Worm (Caenorhabditis elegans) whole organism, early embryonic: Measurements from ENCODE around the gene cst-2.

Experiments used
- F13C5.2 ChIP-seq: sonication (generic microtip); optimal IDR thresholded peaks from 2 replicates; lab custom pipeline; 2017; ENCODE audit warnings: mild to moderate bottlenecking, missing genetic modification characterization, inconsistent platforms, missing compliant biosample characterization
- aly-1 ChIP-seq: sonication (generic microtip); optimal IDR thresholded peaks from 2 replicates; lab custom pipeline; 2016; ENCODE audit warnings: missing genetic modification characterization, missing compliant biosample characterization
- ama-1 ChIP-seq: fragments of 150-350 bp; optimal IDR thresholded peaks from 2 replicates; lab custom pipeline; 2014
- ceh-13 ChIP-seq: fragments of 200-800 bp; sonication (Bioruptor generic); optimal IDR thresholded peaks from 2 replicates; lab custom pipeline; 2018; ENCODE audit warnings: mild to moderate bottlenecking, missing genetic modification characterization, missing compliant biosample characterization
- scrt-1 ChIP-seq: fragments of 200-800 bp; sonication (Bioruptor generic); IDR thresholded peaks from 2 replicates; pipeline ENCODE4 v1.3.6; 2022; ENCODE audit warnings: missing genetic modification characterization, missing compliant biosample characterization
- sea-1 ChIP-seq: fragments of 200-800 bp; sonication (Bioruptor generic); conservative IDR thresholded peaks from 2 replicates; pipeline ENCODE4 v1.3.6; 2022; ENCODE audit warnings: missing genetic modification characterization, missing compliant biosample characterization
- tbx-11 ChIP-seq: fragments of 200-800 bp; sonication (Bioruptor generic); IDR thresholded peaks from 2 replicates; pipeline ENCODE4 v1.3.6; 2022; ENCODE audit warnings: missing genetic modification characterization, missing compliant biosample characterization
- tbx-37 ChIP-seq: fragments of 200-800 bp; sonication (Bioruptor generic); conservative IDR thresholded peaks from 2 replicates; pipeline ENCODE4 v1.3.6; 2022; ENCODE audit warnings: missing genetic modification reagents, missing genetic modification characterization, missing compliant biosample characterization
- tra-4 ChIP-seq: sonication (generic microtip); optimal IDR thresholded peaks from 2 replicates; lab custom pipeline; 2017; ENCODE audit warnings: missing genetic modification characterization, missing compliant biosample characterization

DNA sequence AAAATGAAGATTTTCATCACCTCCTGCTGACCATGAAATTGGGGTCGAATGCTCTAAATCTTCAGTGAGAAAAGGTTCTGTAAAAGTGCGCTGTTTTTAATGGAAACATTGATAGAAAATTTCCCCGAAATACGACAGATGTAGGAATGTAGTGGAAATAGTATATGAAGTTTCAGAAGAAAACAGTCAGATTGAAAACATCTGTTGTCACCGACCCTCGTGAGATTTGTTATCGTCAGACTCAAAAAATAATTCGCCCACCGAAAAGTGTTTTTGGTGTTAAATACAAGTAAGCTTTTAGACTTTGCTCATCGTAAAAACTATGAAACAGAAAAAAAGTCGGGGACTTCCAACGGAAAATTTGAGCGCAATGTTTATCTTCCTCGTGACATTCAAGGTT, 29.0 kb upstream of the cst-2 start, which contains the start of gene F14H12.8:
- TF ChIP-seq tra-4 (tag; lab: Kevin White, UChicago) (no peak), ama-1 (lab: Kevin White, UChicago) (no peak), tbx-37 (GFP tag; lab: Robert Waterston, UW) (no peak), aly-1 (tag; lab: Kevin White, UChicago) (no peak), sea-1 (GFP tag; lab: Robert Waterston, UW) (no peak), F13C5.2 (tag; lab: Kevin White, UChicago) (no peak), tbx-11 (GFP tag; lab: Robert Waterston, UW) (no peak), ceh-13 (no peak), scrt-1 (no peak)
